Worm (Caenorhabditis elegans) whole organism, young adult: Measurements from ENCODE around the gene R04E5.7.

Experiments used
- C06A6.2 ChIP-seq: fragments of 200-800 bp; sonication (Bioruptor generic); conservative IDR thresholded peaks from 2 replicates; pipeline ENCODE4 v1.3.6; 2022; ENCODE audit warnings: missing genetic modification characterization, missing compliant biosample characterization
- C17E4.6 ChIP-seq: fragments of 200-800 bp; sonication (Bioruptor generic); IDR thresholded peaks from 2 replicates; pipeline ENCODE4 v1.3.6; 2022; ENCODE audit warnings: missing genetic modification reagents, missing genetic modification characterization, missing compliant biosample characterization
- F37B4.10 ChIP-seq: fragments of 200-800 bp; sonication (Bioruptor generic); IDR thresholded peaks from 2 replicates; pipeline ENCODE4 v1.3.6; 2022; ENCODE audit warnings: missing genetic modification characterization, missing compliant biosample characterization
- F57C9.4 ChIP-seq: sonication (generic microtip); optimal IDR thresholded peaks from 2 replicates; lab custom pipeline; 2017; ENCODE audit warnings: mild to moderate bottlenecking, missing genetic modification characterization, missing compliant biosample characterization
- K12H6.12 ChIP-seq: fragments of 200-800 bp; sonication (Bioruptor generic); optimal IDR thresholded peaks from 2 replicates; lab custom pipeline; 2018; ENCODE audit warnings: mild to moderate bottlenecking, missing genetic modification characterization, missing compliant biosample characterization
- T26A5.8 ChIP-seq: sonication (generic microtip); optimal IDR thresholded peaks from 2 replicates; lab custom pipeline; 2016; ENCODE audit warnings: missing genetic modification characterization, missing compliant biosample characterization
- Y53G8AR.9 ChIP-seq: fragments of 200-800 bp; sonication (Bioruptor generic); conservative IDR thresholded peaks from 2 replicates; pipeline ENCODE4 v1.3.6; 2022; ENCODE audit warnings: missing genetic modification reagents, missing genetic modification characterization, missing compliant biosample characterization
- aptf-3 ChIP-seq: fragments of 200-800 bp; sonication (Bioruptor generic); IDR thresholded peaks from 2 replicates; pipeline ENCODE4 v1.3.6; 2022; ENCODE audit warnings: missing genetic modification characterization, missing compliant biosample characterization
- athp-1 ChIP-seq: sonication (generic microtip); optimal IDR thresholded peaks from 2 replicates; lab custom pipeline; 2017; ENCODE audit warnings: mild to moderate bottlenecking, missing genetic modification characterization, missing compliant biosample characterization
- bed-1 ChIP-seq: fragments of 200-800 bp; sonication (Bioruptor generic); IDR thresholded peaks from 2 replicates; pipeline ENCODE4 v1.3.6; 2022; ENCODE audit warnings: missing genetic modification reagents, missing genetic modification characterization, missing compliant biosample characterization
- ccch-3 ChIP-seq: fragments of 200-800 bp; sonication (Bioruptor generic); optimal IDR thresholded peaks from 2 replicates; lab custom pipeline; 2018; ENCODE audit warnings: mild to moderate bottlenecking, missing genetic modification characterization, missing compliant biosample characterization
- egl-18 ChIP-seq: fragments of 200-800 bp; sonication (Bioruptor generic); IDR thresholded peaks from 2 replicates; pipeline ENCODE4 v1.3.6; 2022; ENCODE audit warnings: missing genetic modification reagents, missing genetic modification characterization, missing compliant biosample characterization
- fkh-3 ChIP-seq: sonication (generic microtip); optimal IDR thresholded peaks from 2 replicates; lab custom pipeline; 2016; ENCODE audit warnings: mild to moderate bottlenecking, missing genetic modification characterization, missing compliant biosample characterization
- him-1 ChIP-seq: sonication (generic microtip); optimal IDR thresholded peaks from 2 replicates; lab custom pipeline; 2016; ENCODE audit warnings: missing genotype, missing genetic modification reagents, missing genetic modification characterization, missing compliant biosample characterization
- hmg-1.2 ChIP-seq: fragments of 200-800 bp; sonication (Bioruptor generic); IDR thresholded peaks from 2 replicates; pipeline ENCODE4 v1.3.6; 2022; ENCODE audit warnings: missing genetic modification reagents, missing genetic modification characterization, missing compliant biosample characterization
- lag-1 ChIP-seq: fragments of 200-800 bp; sonication (Bioruptor generic); IDR thresholded peaks from 2 replicates; pipeline ENCODE4 v1.3.6; 2022; ENCODE audit warnings: missing genetic modification reagents, missing genetic modification characterization, missing compliant biosample characterization
- lin-26 ChIP-seq: fragments of 200-800 bp; sonication (Bioruptor generic); IDR thresholded peaks from 2 replicates; pipeline ENCODE4 v1.3.6; 2022; ENCODE audit warnings: missing genetic modification reagents, missing genetic modification characterization, missing compliant biosample characterization
- lin-35 ChIP-seq, 3 experiments: fragments of 150-350 bp in 2 of 3; sonication (generic microtip) in 1 of 3; optimal IDR thresholded peaks; 2 replicates each; lab custom pipeline; 2014 to 2018; ENCODE audit warnings: missing biosample characterization in 3 of 3, missing genetic modification characterization in 3 of 3, missing genetic modification reagents in 3 of 3
- lir-1 ChIP-seq: fragments of 200-800 bp; sonication (Bioruptor generic); conservative IDR thresholded peaks from 2 replicates; pipeline ENCODE4 v1.3.6; 2022; ENCODE audit warnings: missing genetic modification reagents, missing genetic modification characterization, missing compliant biosample characterization
- lsy-27 ChIP-seq: sonication (generic microtip); optimal IDR thresholded peaks from 2 replicates; lab custom pipeline; 2017; ENCODE audit warnings: missing genetic modification characterization, mild to moderate bottlenecking, missing compliant biosample characterization, antibody characterized with exemption, missing genotype, borderline replicate concordance; ENCODE audit not compliant: insufficient read depth
- madf-10 ChIP-seq: sonication (generic microtip); optimal IDR thresholded peaks from 2 replicates; lab custom pipeline; 2016; ENCODE audit warnings: mild to moderate bottlenecking, missing genetic modification characterization, missing compliant biosample characterization
- madf-8 ChIP-seq: fragments of 200-800 bp; sonication (Bioruptor generic); conservative IDR thresholded peaks from 2 replicates; pipeline ENCODE4 v1.3.6; 2022; ENCODE audit warnings: missing genetic modification reagents, missing genetic modification characterization, missing compliant biosample characterization
- mes-4 ChIP-seq: sonication (generic microtip); optimal IDR thresholded peaks from 2 replicates; lab custom pipeline; 2016; ENCODE audit warnings: missing genotype, missing genetic modification characterization, missing compliant biosample characterization
- nfyb-1 ChIP-seq: fragments of 200-800 bp; sonication (Bioruptor generic); IDR thresholded peaks from 2 replicates; pipeline ENCODE4 v1.3.6; 2022; ENCODE audit warnings: missing genetic modification reagents, missing genetic modification characterization, missing compliant biosample characterization
- nhr-80 ChIP-seq: sonication (generic microtip); optimal IDR thresholded peaks from 2 replicates; lab custom pipeline; 2016; ENCODE audit warnings: missing genetic modification characterization, missing compliant biosample characterization
- pbrm-1 ChIP-seq: fragments of 200-800 bp; sonication (Bioruptor generic); IDR thresholded peaks from 2 replicates; pipeline ENCODE4 v1.3.6; 2022; ENCODE audit warnings: missing genetic modification reagents, missing genetic modification characterization, missing compliant biosample characterization
- rec-8 ChIP-seq, 2 experiments: sonication (generic microtip); optimal IDR thresholded peaks; 2 replicates each; lab custom pipeline; 2016; ENCODE audit warnings: mild to moderate bottlenecking in 2 of 2, missing genetic modification characterization in 2 of 2, missing genetic modification reagents in 2 of 2, missing genotype in 2 of 2, missing biosample characterization in 1 of 2, missing compliant biosample characterization in 1 of 2, moderate library complexity in 1 of 2
- repo-1 ChIP-seq: sonication (generic microtip); optimal IDR thresholded peaks from 2 replicates; lab custom pipeline; 2017; ENCODE audit warnings: mild to moderate bottlenecking, missing genetic modification characterization, missing compliant biosample characterization
- rpc-1 ChIP-seq, 2 experiments: fragments of 150-350 bp in 1 of 2; sonication (generic microtip) in 1 of 2; optimal IDR thresholded peaks; 2 replicates each; lab custom pipeline; 2014 to 2018; ENCODE audit warnings: missing biosample characterization in 1 of 2, missing genetic modification characterization in 1 of 2, missing genetic modification reagents in 1 of 2, missing genotype in 1 of 2
- ztf-18 ChIP-seq: sonication (generic microtip); optimal IDR thresholded peaks from 2 replicates; lab custom pipeline; 2016; ENCODE audit warnings: missing genotype, mild to moderate bottlenecking, missing genetic modification characterization, missing compliant biosample characterization
- ztf-25 ChIP-seq: fragments of 200-800 bp; sonication (Bioruptor generic); IDR thresholded peaks from 2 replicates; pipeline ENCODE4 v1.3.6; 2022; ENCODE audit warnings: missing genetic modification reagents, missing genetic modification characterization, missing compliant biosample characterization
- ztf-26 ChIP-seq: sonication (generic microtip); optimal IDR thresholded peaks from 2 replicates; lab custom pipeline; 2017; ENCODE audit warnings: missing genetic modification characterization, missing compliant biosample characterization
- ztf-3 ChIP-seq: fragments of 200-800 bp; sonication (Bioruptor generic); optimal IDR thresholded peaks from 2 replicates; lab custom pipeline; 2018; ENCODE audit warnings: mild to moderate bottlenecking, missing genetic modification characterization, missing compliant biosample characterization

R04E5.7 gene

ce11 chrX:8761497-8761896, 35.6 kb downstream of the R04E5.7 start, which contains the start of gene M02D8.5:
Gene M02D8.5, minus strand, starts transcription at chrX:8761597.
- no peak for TF ChIP-seq ztf-26
- no peak for TF ChIP-seq pbrm-1 (GFP tag; lab: Robert Waterston, UW)
- no peak for TF ChIP-seq ztf-18 (tag; lab: Kevin White, UChicago)
- no peak for TF ChIP-seq C06A6.2
- no peak for TF ChIP-seq C17E4.6 (GFP tag; lab: Robert Waterston, UW)
- TF ChIP-seq lir-1 (GFP tag; lab: Robert Waterston, UW): no peak

- no peak for TF ChIP-seq F57C9.4 (tag; lab: Kevin White, UChicago)
- TF ChIP-seq ztf-3 (GFP tag; lab: Kevin White, UChicago): no peak
- no peak for TF ChIP-seq lag-1
- TF ChIP-seq nfyb-1 (GFP tag; lab: Robert Waterston, UW): no peak
- TF ChIP-seq fkh-3 (tag; lab: Kevin White, UChicago): no peak
- TF ChIP-seq madf-8 (GFP tag; lab: Robert Waterston, UW): no peak
- TF ChIP-seq egl-18 (GFP tag; lab: Robert Waterston, UW): no peak
Observed at ce11 chrX:8761060-8761459, 36.0 kb downstream of the R04E5.7 start.

ce11 chrX:8755987-8756386, 41.1 kb downstream of the R04E5.7 start:
- TF ChIP-seq nhr-80 (tag; lab: Kevin White, UChicago): peak; percentile 14
- no peak for TF ChIP-seq lin-35 (GFP tag; optimal IDR thresholded peaks at IDR 0.05; lab: Kevin White, UChicago)
- TF ChIP-seq F37B4.10 (GFP tag; lab: Robert Waterston, UW): no peak

- no peak for TF ChIP-seq Y53G8AR.9 (GFP tag; lab: Robert Waterston, UW)
- no peak for TF ChIP-seq ztf-25
- TF ChIP-seq K12H6.12 (tag; lab: Kevin White, UChicago): no peak
- no peak for TF ChIP-seq hmg-1.2
- no peak for TF ChIP-seq ccch-3 (GFP tag; lab: Kevin White, UChicago)
- TF ChIP-seq T26A5.8: no peak
Observed at ce11 chrX:8754285-8754795, 42.7 kb downstream of the R04E5.7 start.

ce11 chrX:8752546-8752945, 44.5 kb downstream of the R04E5.7 start:
- TF ChIP-seq him-1 (tag; lab: Kevin White, UChicago) (no peak), lin-26 (0 out of 2 replicates have a peak, but pooled peaks have one; percentile 37)

ce11 chrX:8750660-8751059, 46.4 kb downstream of the R04E5.7 start, which contains the start of gene asns-2:
Gene asns-2, minus strand, starts transcription at chrX:8750941.
- no peak for TF ChIP-seq repo-1 (tag; lab: Kevin White, UChicago)
- no peak for TF ChIP-seq rpc-1 (optimal IDR thresholded peaks at IDR 0.05; lab: Kevin White, UChicago)
- TF ChIP-seq rpc-1 (tag; optimal IDR thresholded peaks at IDR 0.05; lab: Kevin White, UChicago): no peak
- no peak for TF ChIP-seq bed-1 (GFP tag; lab: Robert Waterston, UW)
- TF ChIP-seq C17E4.6 (GFP tag; lab: Robert Waterston, UW): no peak
- TF ChIP-seq fkh-3 (tag; lab: Kevin White, UChicago): no peak
- TF ChIP-seq lsy-27: no peak
- TF ChIP-seq rec-8 (tag; optimal IDR thresholded peaks at IDR 0.05; lab: Kevin White, UChicago): no peak
- no peak for TF ChIP-seq aptf-3 (GFP tag; lab: Robert Waterston, UW)
- no peak for TF ChIP-seq madf-10
- TF ChIP-seq mes-4 (tag; lab: Kevin White, UChicago): no peak
- TF ChIP-seq athp-1: no peak
